Fruit fly (Drosophila melanogaster) whole organism, embryonic: ENCODE results near the gene CG2854.

ENCODE experiments used
- Atf6 ChIP-seq: fragments of 200-800 bp; sonication (Bioruptor generic); IDR thresholded peaks from 2 replicates; pipeline ENCODE4 v1.3.6; 2022; ENCODE audit warnings: missing biosample characterization, missing genetic modification characterization
- CG10209 ChIP-seq: fragments of 200-800 bp; sonication (Bioruptor generic); optimal IDR thresholded peaks from 3 replicates; lab custom pipeline; 2017; ENCODE audit warnings: missing biosample characterization, mild to moderate bottlenecking, missing genetic modification characterization, missing genetic modification reagents
- CG10366 ChIP-seq: fragments of 200-800 bp; sonication (Bioruptor generic); IDR thresholded peaks from 2 replicates; pipeline ENCODE4 v1.3.6; 2022; ENCODE audit warnings: missing biosample characterization, missing genetic modification characterization
- CG11398 ChIP-seq: fragments of 200-800 bp; sonication (Bioruptor generic); optimal IDR thresholded peaks from 2 replicates; lab custom pipeline; 2016; ENCODE audit warnings: missing biosample characterization, missing genetic modification characterization
- CG11560 ChIP-seq: fragments of 200-800 bp; sonication (Bioruptor generic); IDR thresholded peaks from 3 replicates; pipeline ENCODE4 v1.3.6; 2022; ENCODE audit warnings: missing biosample characterization, missing genetic modification characterization
- CG12299 ChIP-seq: fragments of 200-800 bp; sonication (Bioruptor generic); optimal IDR thresholded peaks from 2 replicates; lab custom pipeline; 2018; ENCODE audit warnings: missing biosample characterization, mild to moderate bottlenecking, missing genetic modification characterization
- CG12942 ChIP-seq: fragments of 200-800 bp; sonication (Bioruptor generic); optimal IDR thresholded peaks from 3 replicates; lab custom pipeline; 2016; ENCODE audit warnings: missing biosample characterization, missing genetic modification characterization
- CG13287 ChIP-seq: fragments of 200-800 bp; sonication (Bioruptor generic); IDR thresholded peaks from 2 replicates; pipeline ENCODE4 v1.3.6; 2022; ENCODE audit warnings: missing biosample characterization, missing genetic modification characterization; ENCODE audit not compliant: partially characterized antibody
- CG14667 ChIP-seq: fragments of 200-800 bp; sonication (Bioruptor generic); IDR thresholded peaks from 2 replicates; pipeline ENCODE4 v1.3.6; 2022; ENCODE audit warnings: missing biosample characterization, missing genetic modification characterization
- CG14710 ChIP-seq: fragments of 200-800 bp; sonication (Bioruptor generic); optimal IDR thresholded peaks from 3 replicates; lab custom pipeline; 2019; ENCODE audit warnings: missing biosample characterization, mild to moderate bottlenecking, missing genetic modification characterization, moderate library complexity
- CG14860 ChIP-seq: fragments of 200-800 bp; sonication (Bioruptor generic); IDR thresholded peaks from 3 replicates; pipeline ENCODE4 v1.3.6; 2022; ENCODE audit warnings: missing biosample characterization, missing genetic modification characterization; ENCODE audit not compliant: partially characterized antibody
- CG1529 ChIP-seq: fragments of 200-800 bp; sonication (Bioruptor generic); optimal IDR thresholded peaks from 3 replicates; lab custom pipeline; 2018; ENCODE audit warnings: missing biosample characterization, missing genetic modification characterization
- CG17385 ChIP-seq: fragments of 200-800 bp; sonication (Bioruptor generic); optimal IDR thresholded peaks from 3 replicates; lab custom pipeline; 2018; ENCODE audit warnings: missing biosample characterization, mild to moderate bottlenecking, missing genetic modification characterization
- CG3163 ChIP-seq: fragments of 200-800 bp; sonication (Bioruptor generic); optimal IDR thresholded peaks from 3 replicates; lab custom pipeline; 2016; ENCODE audit warnings: missing biosample characterization, missing genetic modification characterization
- CG34224 ChIP-seq: fragments of 200-800 bp; sonication (Bioruptor generic); IDR thresholded peaks from 3 replicates; pipeline ENCODE4 v1.3.6; 2022; ENCODE audit warnings: missing biosample characterization, missing genetic modification characterization; ENCODE audit not compliant: partially characterized antibody
- CG3838 ChIP-seq: fragments of 200-800 bp; sonication (Bioruptor generic); optimal IDR thresholded peaks from 3 replicates; lab custom pipeline; 2016; ENCODE audit warnings: missing biosample characterization, missing genetic modification characterization
- CG4282 ChIP-seq: fragments of 200-800 bp; sonication (Bioruptor generic); optimal IDR thresholded peaks from 2 replicates; lab custom pipeline; 2016; ENCODE audit warnings: missing biosample characterization, missing genetic modification characterization
- CG5180 ChIP-seq: fragments of 200-800 bp; sonication (Bioruptor generic); optimal IDR thresholded peaks from 3 replicates; lab custom pipeline; 2017; ENCODE audit warnings: missing biosample characterization, missing genetic modification characterization, mild to moderate bottlenecking, moderate library complexity, missing genetic modification reagents
- CG5245 ChIP-seq: fragments of 200-800 bp; sonication (Bioruptor generic); optimal IDR thresholded peaks from 3 replicates; lab custom pipeline; 2016; ENCODE audit warnings: missing biosample characterization, missing genetic modification characterization
- CG7786 ChIP-seq: fragments of 200-800 bp; sonication (Bioruptor generic); optimal IDR thresholded peaks from 2 replicates; lab custom pipeline; 2016; ENCODE audit warnings: missing biosample characterization, missing genetic modification characterization
- CG9437 ChIP-seq: fragments of 200-800 bp; sonication (Bioruptor generic); optimal IDR thresholded peaks from 2 replicates; lab custom pipeline; 2018; ENCODE audit warnings: missing biosample characterization, mild to moderate bottlenecking, missing genetic modification characterization
- Camta ChIP-seq: fragments of 200-800 bp; sonication (Bioruptor generic); optimal IDR thresholded peaks from 2 replicates; lab custom pipeline; 2016; ENCODE audit warnings: missing biosample characterization, missing genetic modification characterization
- Chrac-16 ChIP-seq: fragments of 200-800 bp; sonication (Bioruptor generic); optimal IDR thresholded peaks from 3 replicates; lab custom pipeline; 2016; ENCODE audit warnings: missing biosample characterization, missing genetic modification characterization
- CoRest ChIP-seq: fragments of 200-800 bp; sonication (Bioruptor generic); optimal IDR thresholded peaks from 3 replicates; lab custom pipeline; 2018; ENCODE audit warnings: missing biosample characterization, mild to moderate bottlenecking, missing genetic modification characterization, moderate library complexity
- D ChIP-seq, 2 experiments: fragments of 200-800 bp in 1 of 2; fragments of >200 bp in 1 of 2; sonication (Bioruptor generic) in 1 of 2; optimal IDR thresholded peaks; 2 replicates in 1 of 2; 3 replicates in 1 of 2; lab custom pipeline; 2017; ENCODE audit warnings: mild to moderate bottlenecking in 1 of 2, missing biosample characterization in 1 of 2, missing genetic modification characterization in 1 of 2, missing genetic modification reagents in 1 of 2
- D19A ChIP-seq: fragments of 200-800 bp; optimal IDR thresholded peaks from 3 replicates; lab custom pipeline; 2019; ENCODE audit warnings: missing biosample characterization, mild to moderate bottlenecking, missing genetic modification characterization, moderate library complexity
- Dfd ChIP-seq, 2 experiments: fragments of >200 bp; optimal IDR thresholded peaks; 2 replicates each; lab custom pipeline; 2017; ENCODE audit warnings: missing biosample characterization in 2 of 2, missing genetic modification characterization in 2 of 2
- Dp ChIP-seq: fragments of 200-800 bp; sonication (Bioruptor generic); optimal IDR thresholded peaks from 2 replicates; lab custom pipeline; 2018; ENCODE audit warnings: missing biosample characterization, mild to moderate bottlenecking, missing genetic modification characterization, moderate library complexity
- ERR ChIP-seq: fragments of 200-800 bp; sonication (Bioruptor generic); optimal IDR thresholded peaks from 2 replicates; lab custom pipeline; 2016; ENCODE audit warnings: missing biosample characterization, missing genetic modification characterization
- Hand ChIP-seq: fragments of 200-800 bp; sonication (Bioruptor generic); optimal IDR thresholded peaks from 2 replicates; lab custom pipeline; 2017; ENCODE audit warnings: mild to moderate bottlenecking, missing biosample characterization, missing genetic modification reagents, missing genetic modification characterization
- NC2β ChIP-seq: fragments of 200-800 bp; sonication (Bioruptor generic); optimal IDR thresholded peaks from 2 replicates; lab custom pipeline; 2016; ENCODE audit warnings: missing biosample characterization, missing genetic modification characterization
- Neu2 ChIP-seq: fragments of 200-800 bp; sonication (Bioruptor generic); optimal IDR thresholded peaks from 3 replicates; lab custom pipeline; 2016; ENCODE audit warnings: missing biosample characterization, missing genetic modification characterization, borderline replicate concordance
- Spps ChIP-seq: fragments of 200-800 bp; sonication (Bioruptor generic); optimal IDR thresholded peaks from 2 replicates; lab custom pipeline; 2018; ENCODE audit warnings: missing biosample characterization, mild to moderate bottlenecking, missing genetic modification characterization
- fd3F ChIP-seq: fragments of 200-800 bp; sonication (Bioruptor generic); optimal IDR thresholded peaks from 2 replicates; lab custom pipeline; 2018; ENCODE audit warnings: missing biosample characterization, mild to moderate bottlenecking, missing genetic modification characterization, moderate library complexity
- hb ChIP-seq: fragments of 200-800 bp; sonication (Bioruptor generic); IDR thresholded peaks from 3 replicates; pipeline ENCODE4 v1.3.6; 2022; ENCODE audit warnings: missing biosample characterization, missing genetic modification characterization; ENCODE audit not compliant: partially characterized antibody
- her ChIP-seq: fragments of 200-800 bp; sonication (Bioruptor generic); optimal IDR thresholded peaks from 2 replicates; lab custom pipeline; 2016; ENCODE audit warnings: missing biosample characterization, missing genetic modification characterization
- mirr ChIP-seq: fragments of 200-800 bp; sonication (Bioruptor generic); optimal IDR thresholded peaks from 3 replicates; lab custom pipeline; 2018; ENCODE audit warnings: missing biosample characterization, mild to moderate bottlenecking, missing genetic modification characterization
- oc ChIP-seq: fragments of 200-800 bp; sonication (Bioruptor generic); optimal IDR thresholded peaks from 2 replicates; lab custom pipeline; 2018; ENCODE audit warnings: missing biosample characterization, mild to moderate bottlenecking, missing genetic modification characterization, moderate library complexity
- psq ChIP-seq: fragments of 200-800 bp; sonication (Bioruptor generic); optimal IDR thresholded peaks from 2 replicates; lab custom pipeline; 2017; ENCODE audit warnings: missing biosample characterization, missing genetic modification characterization
- salm ChIP-seq: fragments of 200-800 bp; sonication (Bioruptor generic); optimal IDR thresholded peaks from 2 replicates; lab custom pipeline; 2018; ENCODE audit warnings: missing biosample characterization, mild to moderate bottlenecking, missing genetic modification characterization
- sd ChIP-seq: fragments of 200-800 bp; sonication (Bioruptor generic); optimal IDR thresholded peaks from 3 replicates; lab custom pipeline; 2018; ENCODE audit warnings: missing biosample characterization, mild to moderate bottlenecking, missing genetic modification characterization, moderate library complexity
- sim ChIP-seq: fragments of 200-800 bp; sonication (Bioruptor generic); IDR thresholded peaks from 2 replicates; pipeline ENCODE4 v1.3.6; 2022; ENCODE audit warnings: missing biosample characterization, missing genetic modification characterization
- sima ChIP-seq: fragments of 200-800 bp; sonication (Bioruptor generic); optimal IDR thresholded peaks from 2 replicates; lab custom pipeline; 2016; ENCODE audit warnings: missing biosample characterization, missing genetic modification characterization
- sisA ChIP-seq: fragments of 200-800 bp; sonication (Bioruptor generic); IDR thresholded peaks from 2 replicates; pipeline ENCODE4 v1.3.6; 2022; ENCODE audit warnings: missing biosample characterization, missing genetic modification characterization
- slbo ChIP-seq: fragments of 200-800 bp; sonication (Bioruptor generic); IDR thresholded peaks from 2 replicates; pipeline ENCODE4 v1.3.6; 2022; ENCODE audit warnings: missing biosample characterization, missing genetic modification characterization
- slou ChIP-seq: fragments of 200-800 bp; sonication (Bioruptor generic); optimal IDR thresholded peaks from 3 replicates; lab custom pipeline; 2016; ENCODE audit warnings: missing biosample characterization, missing genetic modification characterization
- sob ChIP-seq: fragments of 200-800 bp; sonication (Bioruptor generic); IDR thresholded peaks from 2 replicates; pipeline ENCODE4 v1.3.6; 2022; ENCODE audit warnings: missing biosample characterization, missing genetic modification characterization
- wor ChIP-seq: fragments of 200-800 bp; sonication (Bioruptor generic); IDR thresholded peaks from 2 replicates; pipeline ENCODE4 v1.3.6; 2022; ENCODE audit warnings: missing biosample characterization, missing genetic modification characterization
- zen2 ChIP-seq: fragments of 200-800 bp; sonication (Bioruptor generic); IDR thresholded peaks from 3 replicates; pipeline ENCODE4 v1.3.6; 2022; ENCODE audit warnings: missing biosample characterization, missing genetic modification characterization; ENCODE audit not compliant: partially characterized antibody

CG2854 gene

dm6 chrX:2321900-2322555, 4.9 kb upstream of the CG2854 start (continued):
- TF ChIP-seq CG3838 (GFP tag; lab: Kevin White, UChicago) (no peak), CG14710 (no peak), zen2 (GFP tag; lab: Robert Waterston, UW) (no peak), D (optimal IDR thresholded peaks at IDR 0.05; lab: Kevin White, UChicago) (no peak), D (GFP tag; optimal IDR thresholded peaks at IDR 0.05; lab: Kevin White, UChicago) (no peak), D19A (no peak), CG1529 (GFP tag; lab: Kevin White, UChicago) (peak; percentile 2), CG11398 (GFP tag; lab: Kevin White, UChicago) (peak; percentile 17), CG5245 (GFP tag; lab: Kevin White, UChicago) (peak; percentile 5), CG17385 (GFP tag; lab: Kevin White, UChicago) (peak; percentile 36), sisA (GFP tag; lab: Robert Waterston, UW) (peak; percentile 63), Spps (tag; lab: Kevin White, UChicago) (no peak), psq (GFP tag; lab: Kevin White, UChicago) (no peak), CG5180 (GFP tag; lab: Kevin White, UChicago) (no peak), Dfd (GFP tag; optimal IDR thresholded peaks at IDR 0.05; lab: Kevin White, UChicago) (no peak), NC2β (GFP tag; lab: Kevin White, UChicago) (peak; percentile 42), sob (peak; percentile 59), slou (GFP tag; lab: Kevin White, UChicago) (no peak), sd (no peak), Dp (no peak), CG13287 (GFP tag; lab: Robert Waterston, UW) (no peak), her (GFP tag; lab: Kevin White, UChicago) (peak; percentile 43), Neu2 (GFP tag; lab: Kevin White, UChicago) (no peak), Hand (GFP tag; lab: Kevin White, UChicago) (no peak), ERR (GFP tag; lab: Kevin White, UChicago) (no peak), CG3163 (GFP tag; lab: Kevin White, UChicago) (peak; percentile 20), Chrac-16 (GFP tag; lab: Kevin White, UChicago) (peak; percentile 47), Atf6 (peak; percentile 45; the same call in 1 of the 2 replicates), sim (GFP tag; lab: Robert Waterston, UW) (no peak), CG11560 (no peak), CG14860 (GFP tag; lab: Robert Waterston, UW) (no peak), wor (GFP tag; lab: Robert Waterston, UW) (peak; percentile 51), CG10209 (peak; percentile 22), CG14667 (GFP tag; lab: Robert Waterston, UW) (peak; percentile 34; the same call in 1 of the 2 replicates), oc (tag; lab: Kevin White, UChicago) (no peak), CG7786 (GFP tag; lab: Kevin White, UChicago) (peak; percentile 62), CG10366 (peak; percentile 65), salm (tag; lab: Kevin White, UChicago) (no peak), slbo (peak; percentile 87), CoRest (tag; lab: Kevin White, UChicago) (peak; percentile 19), mirr (no peak), fd3F (GFP tag; lab: Kevin White, UChicago) (peak; percentile 23), Camta (GFP tag; lab: Kevin White, UChicago) (no peak), CG4282 (GFP tag; lab: Kevin White, UChicago) (peak; percentile 38), CG12299 (no peak), sima (GFP tag; lab: Kevin White, UChicago) (no peak), CG34224 (GFP tag; lab: Robert Waterston, UW) (no peak), CG9437 (no peak), hb (GFP tag; lab: Robert Waterston, UW) (no peak), CG12942 (GFP tag; lab: Kevin White, UChicago) (peak; percentile 33)
